Fruit fly (Drosophila melanogaster): ENCODE results near the gene dop.

dop gene

DNA sequence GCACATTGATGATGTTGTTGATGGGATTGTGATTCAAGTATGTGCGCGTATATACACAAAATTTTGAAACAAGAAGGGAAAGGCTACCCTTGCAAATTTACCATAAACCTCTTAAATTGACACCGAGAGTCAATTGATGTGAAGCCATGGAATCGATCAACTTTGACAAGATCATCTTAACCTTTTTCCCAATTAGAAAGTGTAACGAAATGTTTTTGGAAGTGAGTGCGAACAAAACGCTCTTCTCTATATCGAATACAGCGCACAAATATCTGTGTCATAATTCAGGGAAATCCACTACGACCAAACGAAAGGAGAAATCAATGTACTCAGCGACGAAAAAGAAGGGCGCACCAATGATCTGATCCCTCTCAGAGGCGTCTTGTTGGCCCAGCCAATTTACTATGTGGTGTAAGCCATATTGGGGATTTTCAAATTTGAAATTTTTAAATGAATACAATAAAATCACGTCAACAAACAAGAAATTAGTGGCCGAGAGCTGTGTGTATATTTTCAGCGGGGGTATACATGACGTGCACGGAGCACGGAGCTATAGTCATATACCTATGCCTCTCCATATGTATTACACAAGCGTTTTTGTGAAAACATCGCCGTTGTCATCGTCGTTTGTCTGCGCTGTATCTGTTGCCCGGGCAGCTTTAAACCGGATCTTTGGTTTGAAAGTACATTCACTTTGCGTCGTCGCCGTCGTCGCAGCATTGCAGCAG lies 32.2 kb upstream of the dop start (continued):
- TF ChIP-seq CG4707 (GFP tag; optimal IDR thresholded peaks at IDR 0.05) (peak; percentile 24), bab2 (GFP tag; optimal IDR thresholded peaks at IDR 0.05) (peak; percentile 33), cwo (GFP tag; optimal IDR thresholded peaks at IDR 0.05) (peak; percentile 5), CG11723 (GFP tag; optimal IDR thresholded peaks at IDR 0.05) (no peak), bbx (GFP tag; IDR thresholded peaks at IDR 0.05; ENCODE audit: partially characterized antibody) (no peak), hb (GFP tag; IDR thresholded peaks at IDR 0.05; ENCODE audit: partially characterized antibody) (no peak), jumu (GFP tag; optimal IDR thresholded peaks at IDR 0.05) (no peak), CG6272 (GFP tag; IDR thresholded peaks at IDR 0.05) (no peak), CG34376 (GFP tag; optimal IDR thresholded peaks at IDR 0.05) (no peak), CG4282 (GFP tag; optimal IDR thresholded peaks at IDR 0.05) (no peak), CG8089 (GFP tag; optimal IDR thresholded peaks at IDR 0.05) (peak; percentile 10), ac (GFP tag; optimal IDR thresholded peaks at IDR 0.05) (no peak), kni (GFP tag; optimal IDR thresholded peaks at IDR 0.05) (no peak), grau (tag; optimal IDR thresholded peaks at IDR 0.05) (peak; percentile 36), CG11085 (GFP tag; IDR thresholded peaks at IDR 0.05) (no peak), CG11504 (tag; optimal IDR thresholded peaks at IDR 0.05) (peak; percentile 59), trh (GFP tag; optimal IDR thresholded peaks at IDR 0.05) (no peak), CG13624 (GFP tag; optimal IDR thresholded peaks at IDR 0.05) (peak; percentile 1), CG6175 (GFP tag; IDR thresholded peaks at IDR 0.05) (no peak), Myb (GFP tag; optimal IDR thresholded peaks at IDR 0.05) (no peak), phol (tag; optimal IDR thresholded peaks at IDR 0.05) (peak; percentile 10), CG12299 (tag; optimal IDR thresholded peaks at IDR 0.05) (no peak), Sry-δ (GFP tag; optimal IDR thresholded peaks at IDR 0.05) (peak; percentile 2), gcm (GFP tag; optimal IDR thresholded peaks at IDR 0.05) (peak; percentile 45), prd (optimal IDR thresholded peaks at IDR 0.05) (no peak), prd (GFP tag; IDR thresholded peaks at IDR 0.05) (0 out of 3 replicates have a peak, but pooled peaks have one; percentile 17), shn (GFP tag; optimal IDR thresholded peaks at IDR 0.05) (no peak), Opbp (GFP tag; IDR thresholded peaks at IDR 0.05; ENCODE audit: partially characterized antibody) (no peak), CG6791 (GFP tag; IDR thresholded peaks at IDR 0.05; ENCODE audit: partially characterized antibody) (no peak), gfzf (GFP tag; optimal IDR thresholded peaks at IDR 0.05) (no peak), salm (tag; optimal IDR thresholded peaks at IDR 0.05) (no peak), ssp (GFP tag; IDR thresholded peaks at IDR 0.05) (no peak), tup (GFP tag; optimal IDR thresholded peaks at IDR 0.05) (no peak), CG18476 (GFP tag; optimal IDR thresholded peaks at IDR 0.05) (no peak), pzg (GFP tag; optimal IDR thresholded peaks at IDR 0.05) (no peak), Hr3 (GFP tag; optimal IDR thresholded peaks at IDR 0.05) (no peak), inv (GFP tag; IDR thresholded peaks at IDR 0.05; ENCODE audit: partially characterized antibody) (no peak), danr (GFP tag; IDR thresholded peaks at IDR 0.05) (no peak), CG12155 (GFP tag; optimal IDR thresholded peaks at IDR 0.05) (peak; percentile 1), sr (GFP tag; IDR thresholded peaks at IDR 0.05) (no peak), CG18764 (GFP tag; optimal IDR thresholded peaks at IDR 0.05) (no peak), tll (GFP tag; optimal IDR thresholded peaks at IDR 0.05) (no peak), corto (GFP tag; optimal IDR thresholded peaks at IDR 0.05) (peak; percentile 3), emc (GFP tag; optimal IDR thresholded peaks at IDR 0.05) (no peak), CG14965 (GFP tag; optimal IDR thresholded peaks at IDR 0.05; ENCODE audit: borderline replicate concordance) (no peak), chif (GFP tag; optimal IDR thresholded peaks at IDR 0.05) (peak in 1 of 2 experiments; percentile 34), en (GFP tag; optimal IDR thresholded peaks at IDR 0.05) (no peak), Rx (GFP tag; IDR thresholded peaks at IDR 0.05) (peak; percentile 35), fd102C (GFP tag; optimal IDR thresholded peaks at IDR 0.05) (no peak)

Data from whole organism, embryonic.